Worm (Caenorhabditis elegans) whole organism, young adult: ENCODE measurements around the gene C18H7.11.
A peak's percentile ranks its signal among the peaks of the same experiment; 100 is the strongest.

Experiments
- B0336.3 ChIP-seq: fragments of 200-800 bp; sonication (Bioruptor generic); IDR thresholded peaks from 2 replicates; pipeline ENCODE4 v1.3.6; 2022; ENCODE audit warnings: missing genetic modification characterization, missing compliant biosample characterization
- F23B12.7 ChIP-seq: sonication (generic microtip); optimal IDR thresholded peaks from 2 replicates; lab custom pipeline; 2017; ENCODE audit warnings: missing genetic modification characterization, mild to moderate bottlenecking, missing compliant biosample characterization, antibody characterized with exemption, moderate library complexity; ENCODE audit not compliant: insufficient read depth
- attf-5 ChIP-seq: fragments of 200-800 bp; sonication (Bioruptor generic); optimal IDR thresholded peaks from 2 replicates; lab custom pipeline; 2018; ENCODE audit warnings: mild to moderate bottlenecking, missing genetic modification characterization, missing compliant biosample characterization
- attf-6 ChIP-seq: fragments of 200-800 bp; sonication (Bioruptor generic); IDR thresholded peaks from 2 replicates; pipeline ENCODE4 v1.3.6; 2022; ENCODE audit warnings: missing genetic modification reagents, missing genetic modification characterization, missing compliant biosample characterization
- ceh-27 ChIP-seq: fragments of 200-800 bp; sonication (Bioruptor generic); optimal IDR thresholded peaks from 2 replicates; lab custom pipeline; 2018; ENCODE audit warnings: mild to moderate bottlenecking, missing genetic modification characterization, moderate library complexity, missing compliant biosample characterization
- dpff-1 ChIP-seq: sonication (generic microtip); optimal IDR thresholded peaks from 2 replicates; lab custom pipeline; 2017; ENCODE audit warnings: mild to moderate bottlenecking, missing genetic modification characterization, missing compliant biosample characterization
- efl-1 ChIP-seq: fragments of 150-350 bp; optimal IDR thresholded peaks from 2 replicates; lab custom pipeline; 2014; ENCODE audit warnings: missing biosample characterization, missing genetic modification reagents, missing genetic modification characterization
- egl-18 ChIP-seq: fragments of 200-800 bp; sonication (Bioruptor generic); IDR thresholded peaks from 2 replicates; pipeline ENCODE4 v1.3.6; 2022; ENCODE audit warnings: missing genetic modification reagents, missing genetic modification characterization, missing compliant biosample characterization
- egrh-3 ChIP-seq: fragments of 200-800 bp; sonication (Bioruptor generic); IDR thresholded peaks from 2 replicates; pipeline ENCODE4 v1.3.6; 2022; ENCODE audit warnings: missing genetic modification reagents, missing genetic modification characterization, missing compliant biosample characterization
- ekl-4 ChIP-seq: fragments of 200-800 bp; sonication (Bioruptor generic); IDR thresholded peaks from 2 replicates; pipeline ENCODE4 v1.3.6; 2022; ENCODE audit warnings: missing genetic modification reagents, missing genetic modification characterization, missing compliant biosample characterization
- fkh-3 ChIP-seq: sonication (generic microtip); optimal IDR thresholded peaks from 2 replicates; lab custom pipeline; 2016; ENCODE audit warnings: mild to moderate bottlenecking, missing genetic modification characterization, missing compliant biosample characterization
- hlh-12 ChIP-seq: sonication (generic microtip); optimal IDR thresholded peaks from 2 replicates; lab custom pipeline; 2016; ENCODE audit warnings: missing genetic modification characterization, missing compliant biosample characterization
- hmg-20 ChIP-seq: fragments of 200-800 bp; sonication (Bioruptor generic); IDR thresholded peaks from 2 replicates; pipeline ENCODE4 v1.3.6; 2022; ENCODE audit warnings: missing genetic modification reagents, missing genetic modification characterization, missing compliant biosample characterization
- lag-1 ChIP-seq: fragments of 200-800 bp; sonication (Bioruptor generic); IDR thresholded peaks from 2 replicates; pipeline ENCODE4 v1.3.6; 2022; ENCODE audit warnings: missing genetic modification reagents, missing genetic modification characterization, missing compliant biosample characterization
- lin-40 ChIP-seq: sonication (generic microtip); optimal IDR thresholded peaks from 2 replicates; lab custom pipeline; 2016; ENCODE audit warnings: missing genetic modification characterization, mild to moderate bottlenecking, missing compliant biosample characterization, missing genotype, missing genetic modification reagents
- lin-54 ChIP-seq: fragments of 200-800 bp; sonication (Bioruptor generic); optimal IDR thresholded peaks from 2 replicates; lab custom pipeline; 2018; ENCODE audit warnings: mild to moderate bottlenecking, missing genetic modification characterization, missing compliant biosample characterization
- lir-1 ChIP-seq: fragments of 200-800 bp; sonication (Bioruptor generic); conservative IDR thresholded peaks from 2 replicates; pipeline ENCODE4 v1.3.6; 2022; ENCODE audit warnings: missing genetic modification reagents, missing genetic modification characterization, missing compliant biosample characterization
- madf-10 ChIP-seq: sonication (generic microtip); optimal IDR thresholded peaks from 2 replicates; lab custom pipeline; 2016; ENCODE audit warnings: mild to moderate bottlenecking, missing genetic modification characterization, missing compliant biosample characterization
- madf-6 ChIP-seq: fragments of 200-800 bp; sonication (Bioruptor generic); IDR thresholded peaks from 2 replicates; pipeline ENCODE4 v1.3.6; 2022; ENCODE audit warnings: missing genetic modification reagents, missing genetic modification characterization, missing compliant biosample characterization
- madf-8 ChIP-seq: fragments of 200-800 bp; sonication (Bioruptor generic); conservative IDR thresholded peaks from 2 replicates; pipeline ENCODE4 v1.3.6; 2022; ENCODE audit warnings: missing genetic modification reagents, missing genetic modification characterization, missing compliant biosample characterization
- mcd-1 ChIP-seq: fragments of 200-800 bp; sonication (Bioruptor generic); IDR thresholded peaks from 2 replicates; pipeline ENCODE4 v1.3.6; 2022; ENCODE audit warnings: missing genetic modification reagents, missing genetic modification characterization, missing compliant biosample characterization
- nfyb-1 ChIP-seq: fragments of 200-800 bp; sonication (Bioruptor generic); IDR thresholded peaks from 2 replicates; pipeline ENCODE4 v1.3.6; 2022; ENCODE audit warnings: missing genetic modification reagents, missing genetic modification characterization, missing compliant biosample characterization
- nhr-179 ChIP-seq: sonication (generic microtip); optimal IDR thresholded peaks from 2 replicates; lab custom pipeline; 2016; ENCODE audit warnings: mild to moderate bottlenecking, missing genetic modification characterization, missing compliant biosample characterization
- nhr-80 ChIP-seq: sonication (generic microtip); optimal IDR thresholded peaks from 2 replicates; lab custom pipeline; 2016; ENCODE audit warnings: missing genetic modification characterization, missing compliant biosample characterization
- pha-4 ChIP-seq: fragments of 150-350 bp; sonication (generic microtip); optimal IDR thresholded peaks from 2 replicates; lab custom pipeline; 2014; ENCODE audit warnings: missing biosample characterization, missing genetic modification reagents, missing genetic modification characterization
- rec-8 ChIP-seq, 2 experiments: sonication (generic microtip); optimal IDR thresholded peaks; 2 replicates each; lab custom pipeline; 2016; ENCODE audit warnings: mild to moderate bottlenecking in 2 of 2, missing genetic modification characterization in 2 of 2, missing genetic modification reagents in 2 of 2, missing genotype in 2 of 2, missing biosample characterization in 1 of 2, missing compliant biosample characterization in 1 of 2, moderate library complexity in 1 of 2
- sdz-38 ChIP-seq: sonication (generic microtip); optimal IDR thresholded peaks from 2 replicates; lab custom pipeline; 2016; ENCODE audit warnings: missing genotype, missing genetic modification characterization, missing compliant biosample characterization
- snpc-1.3 ChIP-seq: sonication (generic microtip); optimal IDR thresholded peaks from 2 replicates; lab custom pipeline; 2017; ENCODE audit warnings: missing genetic modification characterization, mild to moderate bottlenecking, missing compliant biosample characterization, antibody characterized with exemption, moderate library complexity, missing genotype, missing genetic modification reagents; ENCODE audit not compliant: insufficient read depth
- snpc-4 ChIP-seq, 5 experiments: fragments of 150-350 bp in 1 of 5; sonication (generic microtip) in 4 of 5; optimal IDR thresholded peaks; 2 replicates each; lab custom pipeline; 2014 to 2018; ENCODE audit warnings: missing genetic modification characterization in 5 of 5, missing biosample characterization in 3 of 5, antibody characterized with exemption in 2 of 5, mild to moderate bottlenecking in 2 of 5, missing compliant biosample characterization in 2 of 5, missing genotype in 2 of 5, moderate library complexity in 2 of 5, missing genetic modification reagents in 1 of 5
- zfh-2 ChIP-seq: fragments of 200-800 bp; sonication (Bioruptor generic); conservative IDR thresholded peaks from 2 replicates; pipeline ENCODE4 v1.3.6; 2022; ENCODE audit warnings: missing genetic modification reagents, missing genetic modification characterization, missing compliant biosample characterization
- ztf-26 ChIP-seq: sonication (generic microtip); optimal IDR thresholded peaks from 2 replicates; lab custom pipeline; 2017; ENCODE audit warnings: missing genetic modification characterization, missing compliant biosample characterization
- ztf-28 ChIP-seq: fragments of 200-800 bp; sonication (Bioruptor generic); IDR thresholded peaks from 2 replicates; pipeline ENCODE4 v1.3.6; 2022; ENCODE audit warnings: missing genetic modification reagents, missing genetic modification characterization, missing compliant biosample characterization

C18H7.11 gene

DNA sequence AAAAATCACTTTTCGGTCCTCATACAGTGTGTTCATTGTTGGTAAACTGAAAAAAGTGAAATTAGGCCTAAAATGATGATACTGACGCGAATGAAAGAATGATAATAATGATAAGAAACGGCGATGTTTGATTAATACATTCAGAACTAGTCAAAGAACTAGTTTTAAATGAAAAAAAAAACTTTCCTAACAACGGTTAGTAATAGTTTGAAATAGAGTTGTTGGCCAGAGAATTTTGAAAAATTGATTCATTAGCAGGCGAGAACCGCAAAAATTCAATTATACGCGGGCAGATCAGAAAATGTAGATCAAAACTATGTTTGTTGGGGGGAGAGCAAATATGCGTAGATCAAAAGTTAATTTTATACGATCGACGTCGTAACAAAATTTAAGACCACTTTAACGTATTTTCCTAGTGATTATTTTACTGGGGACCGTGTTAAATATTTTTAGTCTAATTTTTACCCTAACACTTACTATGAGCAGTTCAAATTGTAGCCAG is 25.9 kb upstream of the C18H7.11 start, which contains the start of gene F56A11.5:
F56A11.5 (minus strand) TSS at position 51 of the 502 bp plus-strand sequence.
- TF ChIP-seq hlh-12 (tag; lab: Kevin White, UChicago) (no peak), madf-8 (GFP tag; lab: Robert Waterston, UW) (peak; percentile 59), snpc-1.3 (tag; lab: Kevin White, UChicago) (no peak), lir-1 (GFP tag; lab: Robert Waterston, UW) (no peak), hmg-20 (no peak), madf-6 (peak; percentile 78), sdz-38 (tag; lab: Kevin White, UChicago) (no peak), attf-5 (GFP tag; lab: Kevin White, UChicago) (no peak), egl-18 (GFP tag; lab: Robert Waterston, UW) (no peak), pha-4 (tag; lab: Kevin White, UChicago) (no peak), efl-1 (GFP tag; lab: Kevin White, UChicago) (peak; percentile 65), lin-40 (no peak), ceh-27 (GFP tag; lab: Kevin White, UChicago) (no peak)

DNA sequence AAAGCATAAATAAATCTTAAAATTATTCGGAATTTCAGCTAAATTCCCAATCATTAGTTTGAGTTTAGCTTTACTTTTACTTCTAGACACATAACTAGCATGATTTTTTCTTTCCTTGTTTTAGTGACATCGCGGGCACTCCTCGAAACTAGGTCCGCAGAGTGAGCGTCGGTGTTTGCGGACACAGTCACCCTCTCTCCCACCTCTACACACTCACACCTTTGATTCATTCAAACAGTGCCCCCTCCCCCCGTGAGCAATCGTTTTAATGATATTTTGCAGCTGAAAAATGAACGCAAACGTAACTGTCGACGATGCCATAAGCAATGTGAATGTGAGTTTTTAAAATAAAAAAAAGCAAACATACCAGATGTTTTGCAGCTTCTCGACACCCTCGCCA is 24.2 kb upstream of the C18H7.11 start, which contains the start of gene gex-2:
gex-2 (plus strand) TSS at position 283 of the 400 bp plus-strand sequence.
- 0 out of 2 replicates have a peak, but pooled peaks have one; percentile 19 for TF ChIP-seq mcd-1 (GFP tag; lab: Robert Waterston, UW)
- no peak for TF ChIP-seq attf-6 (GFP tag; lab: Robert Waterston, UW)
- no peak for TF ChIP-seq lag-1 (GFP tag; lab: Robert Waterston, UW)
- no peak for TF ChIP-seq B0336.3 (GFP tag; lab: Robert Waterston, UW)
- no peak for TF ChIP-seq ztf-28 (GFP tag; lab: Robert Waterston, UW)
- TF ChIP-seq nhr-80: peak; percentile 10
- TF ChIP-seq, all 124 proteins: peak for 2

DNA sequence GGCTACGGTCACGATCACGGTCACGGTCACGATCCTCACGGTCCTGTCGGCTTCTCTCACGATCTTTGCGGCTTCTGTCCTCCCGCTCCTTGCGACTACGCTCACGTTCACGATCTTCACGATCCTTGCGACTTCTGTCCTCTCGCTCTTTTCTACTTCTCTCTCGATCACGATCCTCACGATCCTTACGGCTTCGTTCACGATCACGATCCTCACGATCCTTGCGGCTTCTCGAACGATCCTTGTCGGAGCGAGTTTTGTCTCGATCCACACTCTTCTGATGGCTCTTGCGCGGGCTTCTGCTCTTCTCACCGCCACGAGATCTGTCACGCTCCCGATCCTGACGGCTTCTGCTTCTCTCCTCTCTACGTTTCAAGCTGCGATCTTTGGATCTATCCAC is 16.2 kb upstream of the C18H7.11 start:
- peak; percentile 75 for TF ChIP-seq zfh-2 (GFP tag; lab: Robert Waterston, UW)
- no peak for TF ChIP-seq lin-54 (GFP tag; lab: Kevin White, UChicago)
- no peak for TF ChIP-seq ztf-26
- no peak for TF ChIP-seq nfyb-1 (GFP tag; lab: Robert Waterston, UW)
- TF ChIP-seq lag-1 (GFP tag; lab: Robert Waterston, UW): no peak
- TF ChIP-seq egrh-3 (GFP tag; lab: Robert Waterston, UW): peak; percentile 7; the same call in 1 of the 2 replicates

DNA sequence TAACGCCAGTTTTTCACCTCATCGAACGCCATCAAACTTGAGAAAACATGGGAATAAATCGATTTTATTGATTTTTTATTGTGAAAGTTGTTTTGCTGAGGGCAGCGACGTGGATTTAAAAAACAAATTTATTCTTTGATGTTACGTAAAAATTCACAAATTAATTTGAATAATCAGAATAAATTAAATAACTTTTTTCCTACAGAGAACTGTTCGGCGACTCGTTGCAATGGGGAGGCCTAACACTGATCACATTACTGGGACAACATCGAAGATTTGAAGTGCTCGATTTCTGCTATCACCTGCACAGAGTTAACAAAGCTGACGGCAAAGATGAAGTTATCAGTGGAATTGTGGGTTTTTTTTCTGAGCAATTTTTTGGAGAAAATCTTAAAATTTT is 14.6 kb upstream of the C18H7.11 start, which contains the start of gene F56A11.6:
F56A11.6 (minus strand) TSS at position 101 of the 400 bp plus-strand sequence.
- TF ChIP-seq nhr-179 (tag; lab: Kevin White, UChicago): no peak
- no peak for TF ChIP-seq ekl-4
- TF ChIP-seq madf-10 (tag; lab: Kevin White, UChicago): no peak
- TF ChIP-seq snpc-4 (GFP tag; optimal IDR thresholded peaks at IDR 0.05; lab: Kevin White, UChicago): no peak
- no peak for TF ChIP-seq snpc-4 (tag; optimal IDR thresholded peaks at IDR 0.05; lab: Kevin White, UChicago)

DNA sequence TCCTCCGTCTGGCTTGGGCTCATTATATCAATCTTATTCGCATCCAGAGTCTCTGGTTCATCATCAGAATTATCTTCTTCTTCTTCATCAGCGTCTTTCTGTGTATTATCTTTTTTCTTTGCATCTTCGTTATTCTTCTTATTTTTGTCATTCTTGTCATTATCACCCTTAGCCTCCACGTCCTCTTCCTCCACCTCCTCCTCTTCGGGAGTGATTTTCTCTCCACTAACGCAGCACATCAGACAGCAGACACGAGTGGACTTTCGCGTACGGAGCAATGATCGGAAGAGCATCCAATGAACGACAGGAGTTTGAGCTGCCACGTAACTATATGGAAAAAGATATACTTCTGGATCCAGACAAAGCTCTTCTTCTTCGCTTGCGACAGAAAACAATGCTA is 12.7 kb upstream of the C18H7.11 start:
- TF ChIP-seq F23B12.7 (tag; lab: Kevin White, UChicago) (no peak), madf-10 (tag; lab: Kevin White, UChicago) (no peak), ceh-27 (GFP tag; lab: Kevin White, UChicago) (no peak), nhr-80 (no peak), rec-8 (tag; optimal IDR thresholded peaks at IDR 0.05; lab: Kevin White, UChicago) (no peak), mcd-1 (GFP tag; lab: Robert Waterston, UW) (no peak), dpff-1 (tag; lab: Kevin White, UChicago) (no peak), fkh-3 (no peak), ekl-4 (no peak)
